Fruit fly (Drosophila melanogaster) whole organism, embryonic: Measurements from ENCODE around the gene Prosalpha6.

Experiments
- Ada2b ChIP-seq: fragments of 200-800 bp; sonication (Bioruptor generic); IDR thresholded peaks from 2 replicates; pipeline ENCODE4 v1.3.6; 2022; ENCODE audit warnings: missing biosample characterization, missing genetic modification characterization
- Atf-2 ChIP-seq: fragments of 200-800 bp; sonication (Bioruptor generic); optimal IDR thresholded peaks from 2 replicates; lab custom pipeline; 2016; ENCODE audit warnings: missing biosample characterization, missing genetic modification characterization
- Awh ChIP-seq: fragments of 200-800 bp; sonication (Bioruptor generic); IDR thresholded peaks from 2 replicates; pipeline ENCODE4, ENCODE4 v1.3.6; 2022; ENCODE audit warnings: missing biosample characterization, missing genetic modification characterization
- CG10209 ChIP-seq: fragments of 200-800 bp; sonication (Bioruptor generic); optimal IDR thresholded peaks from 3 replicates; lab custom pipeline; 2017; ENCODE audit warnings: missing biosample characterization, mild to moderate bottlenecking, missing genetic modification characterization, missing genetic modification reagents
- CG10267 ChIP-seq: fragments of 200-800 bp; sonication (Bioruptor generic); optimal IDR thresholded peaks from 2 replicates; lab custom pipeline; 2018; ENCODE audit warnings: missing biosample characterization, mild to moderate bottlenecking, missing genetic modification characterization, moderate library complexity
- CG11093 ChIP-seq: fragments of 200-800 bp; sonication (Bioruptor generic); IDR thresholded peaks from 3 replicates; pipeline ENCODE4 v1.3.6; 2022; ENCODE audit warnings: missing biosample characterization, missing genetic modification characterization
- CG11398 ChIP-seq: fragments of 200-800 bp; sonication (Bioruptor generic); optimal IDR thresholded peaks from 2 replicates; lab custom pipeline; 2016; ENCODE audit warnings: missing biosample characterization, missing genetic modification characterization
- CG11560 ChIP-seq: fragments of 200-800 bp; sonication (Bioruptor generic); IDR thresholded peaks from 3 replicates; pipeline ENCODE4 v1.3.6; 2022; ENCODE audit warnings: missing biosample characterization, missing genetic modification characterization
- CG12942 ChIP-seq: fragments of 200-800 bp; sonication (Bioruptor generic); optimal IDR thresholded peaks from 3 replicates; lab custom pipeline; 2016; ENCODE audit warnings: missing biosample characterization, missing genetic modification characterization
- CG13296 ChIP-seq: fragments of 200-800 bp; sonication (Bioruptor generic); optimal IDR thresholded peaks from 3 replicates; lab custom pipeline; 2018; ENCODE audit warnings: missing biosample characterization, mild to moderate bottlenecking, missing genetic modification characterization
- CG14441 ChIP-seq: fragments of 200-800 bp; sonication (Bioruptor generic); IDR thresholded peaks from 2 replicates; pipeline ENCODE4 v1.3.6; 2022; ENCODE audit warnings: missing biosample characterization, missing genetic modification characterization
- CG18262 ChIP-seq: fragments of 200-800 bp; optimal IDR thresholded peaks from 3 replicates; lab custom pipeline; 2019; ENCODE audit warnings: missing biosample characterization, mild to moderate bottlenecking, missing genetic modification characterization, moderate library complexity
- CG34422 ChIP-seq: fragments of 200-800 bp; sonication (Bioruptor generic); IDR thresholded peaks from 3 replicates; pipeline ENCODE4 v1.3.6; 2022; ENCODE audit warnings: missing biosample characterization, missing genetic modification characterization
- CG6272 ChIP-seq: fragments of 200-800 bp; sonication (Bioruptor generic); IDR thresholded peaks from 2 replicates; pipeline ENCODE4 v1.3.6; 2022; ENCODE audit warnings: missing biosample characterization, missing genetic modification characterization
- CG6791 ChIP-seq: fragments of 200-800 bp; sonication (Bioruptor generic); IDR thresholded peaks from 3 replicates; pipeline ENCODE4 v1.3.6; 2022; ENCODE audit warnings: missing biosample characterization, missing genetic modification characterization; ENCODE audit not compliant: partially characterized antibody
- CG6813 ChIP-seq: fragments of 200-800 bp; sonication (Bioruptor generic); optimal IDR thresholded peaks from 2 replicates; lab custom pipeline; 2017; ENCODE audit warnings: missing biosample characterization, missing genetic modification characterization, mild to moderate bottlenecking, moderate library complexity, missing genetic modification reagents
- CG7556 ChIP-seq: fragments of 200-800 bp; sonication (Bioruptor generic); optimal IDR thresholded peaks from 2 replicates; lab custom pipeline; 2017; ENCODE audit warnings: missing biosample characterization, mild to moderate bottlenecking, missing genetic modification characterization
- Deaf1 ChIP-seq: fragments of 200-800 bp; optimal IDR thresholded peaks from 3 replicates; lab custom pipeline; 2019; ENCODE audit warnings: missing biosample characterization, mild to moderate bottlenecking, missing genetic modification characterization, moderate library complexity
- Dip3 ChIP-seq: fragments of 200-800 bp; sonication (Bioruptor generic); optimal IDR thresholded peaks from 3 replicates; lab custom pipeline; 2016; ENCODE audit warnings: missing biosample characterization, missing genetic modification characterization
- Drgx ChIP-seq: fragments of 200-800 bp; sonication (Bioruptor generic); IDR thresholded peaks from 2 replicates; pipeline ENCODE4 v1.3.6; 2022; ENCODE audit warnings: missing biosample characterization, missing genetic modification characterization
- Ets65A ChIP-seq: fragments of 200-800 bp; sonication (Bioruptor generic); peaks from one replicate; lab custom pipeline; 2016; ENCODE audit warnings: missing biosample characterization, missing genetic modification characterization
- HLH3B ChIP-seq: fragments of 200-800 bp; sonication (Bioruptor generic); IDR thresholded peaks from 2 replicates; pipeline ENCODE4 v1.3.6; 2022; ENCODE audit warnings: missing biosample characterization, missing genetic modification characterization
- Hmx ChIP-seq: fragments of 200-800 bp; sonication (Bioruptor generic); optimal IDR thresholded peaks from 2 replicates; lab custom pipeline; 2016; ENCODE audit warnings: missing biosample characterization, missing genetic modification characterization
- Jarid2 ChIP-seq: fragments of 200-800 bp; sonication (Bioruptor generic); optimal IDR thresholded peaks from 3 replicates; lab custom pipeline; 2017; ENCODE audit warnings: mild to moderate bottlenecking, missing biosample characterization, missing genetic modification reagents, missing genetic modification characterization
- Med ChIP-seq: fragments of 200-800 bp; sonication (Bioruptor generic); peaks from one replicate; lab custom pipeline; 2016; ENCODE audit warnings: missing biosample characterization, missing genetic modification characterization, mild to moderate bottlenecking, inconsistent platforms, moderate library complexity
- NK7.1 ChIP-seq: fragments of 200-800 bp; sonication (Bioruptor generic); optimal IDR thresholded peaks from 3 replicates; lab custom pipeline; 2016; ENCODE audit warnings: missing biosample characterization, missing genetic modification characterization
- Nf-YC ChIP-seq: fragments of 200-800 bp; optimal IDR thresholded peaks from 3 replicates; lab custom pipeline; 2019; ENCODE audit warnings: missing biosample characterization, mild to moderate bottlenecking, missing genetic modification characterization, moderate library complexity
- cato ChIP-seq: fragments of 200-800 bp; sonication (Bioruptor generic); optimal IDR thresholded peaks from 2 replicates; lab custom pipeline; 2016; ENCODE audit warnings: missing biosample characterization, missing genetic modification characterization, borderline replicate concordance
- chn ChIP-seq: fragments of 200-800 bp; sonication (Bioruptor generic); optimal IDR thresholded peaks from 2 replicates; lab custom pipeline; 2016; ENCODE audit warnings: missing biosample characterization, missing genetic modification characterization
- kay ChIP-seq: fragments of 200-800 bp; sonication (Bioruptor generic); optimal IDR thresholded peaks from 2 replicates; lab custom pipeline; 2016; ENCODE audit warnings: missing biosample characterization, missing genetic modification characterization
- klu ChIP-seq: fragments of 200-800 bp; sonication (Bioruptor generic); IDR thresholded peaks from 2 replicates; pipeline ENCODE4 v1.3.6; 2022; ENCODE audit warnings: missing biosample characterization, missing genetic modification characterization
- row ChIP-seq: fragments of 200-800 bp; sonication (Bioruptor generic); IDR thresholded peaks from 3 replicates; pipeline ENCODE4 v1.3.6; 2022; ENCODE audit warnings: missing biosample characterization, missing genetic modification characterization
- salm ChIP-seq: fragments of 200-800 bp; sonication (Bioruptor generic); optimal IDR thresholded peaks from 2 replicates; lab custom pipeline; 2018; ENCODE audit warnings: missing biosample characterization, mild to moderate bottlenecking, missing genetic modification characterization
- scrt ChIP-seq: fragments of 200-800 bp; sonication (Bioruptor generic); optimal IDR thresholded peaks from 2 replicates; lab custom pipeline; 2018; ENCODE audit warnings: missing biosample characterization, mild to moderate bottlenecking, missing genetic modification characterization, moderate library complexity
- so ChIP-seq: fragments of 200-800 bp; sonication (Bioruptor generic); IDR thresholded peaks from 3 replicates; pipeline ENCODE4 v1.3.6; 2022; ENCODE audit warnings: missing biosample characterization, missing genetic modification characterization
- ssp ChIP-seq: fragments of 200-800 bp; sonication (Bioruptor generic); IDR thresholded peaks from 2 replicates; pipeline ENCODE4 v1.3.6; 2022; ENCODE audit warnings: missing biosample characterization, missing genetic modification characterization
- stc ChIP-seq: fragments of 200-800 bp; sonication (Bioruptor generic); IDR thresholded peaks from 2 replicates; pipeline ENCODE4 v1.3.6; 2022; ENCODE audit warnings: missing biosample characterization, missing genetic modification characterization
- sug ChIP-seq: fragments of 200-800 bp; optimal IDR thresholded peaks from 2 replicates; lab custom pipeline; 2019; ENCODE audit warnings: missing biosample characterization, mild to moderate bottlenecking, missing genetic modification characterization, moderate library complexity
- tna ChIP-seq: fragments of 200-800 bp; sonication (Bioruptor generic); IDR thresholded peaks from 2 replicates; pipeline ENCODE4 v1.3.6; 2022; ENCODE audit warnings: missing biosample characterization, missing genetic modification characterization; ENCODE audit not compliant: partially characterized antibody
- vnd ChIP-seq: fragments of 200-800 bp; sonication (Bioruptor generic); IDR thresholded peaks from 3 replicates; pipeline ENCODE4 v1.3.6; 2022; ENCODE audit warnings: missing biosample characterization, missing genetic modification characterization; ENCODE audit not compliant: partially characterized antibody
- vvl ChIP-seq: fragments of 200-800 bp; sonication (Bioruptor generic); IDR thresholded peaks from 2 replicates; pipeline ENCODE4 v1.3.6; 2022; ENCODE audit warnings: missing biosample characterization, missing genetic modification characterization

The Prosalpha6 gene

DNA sequence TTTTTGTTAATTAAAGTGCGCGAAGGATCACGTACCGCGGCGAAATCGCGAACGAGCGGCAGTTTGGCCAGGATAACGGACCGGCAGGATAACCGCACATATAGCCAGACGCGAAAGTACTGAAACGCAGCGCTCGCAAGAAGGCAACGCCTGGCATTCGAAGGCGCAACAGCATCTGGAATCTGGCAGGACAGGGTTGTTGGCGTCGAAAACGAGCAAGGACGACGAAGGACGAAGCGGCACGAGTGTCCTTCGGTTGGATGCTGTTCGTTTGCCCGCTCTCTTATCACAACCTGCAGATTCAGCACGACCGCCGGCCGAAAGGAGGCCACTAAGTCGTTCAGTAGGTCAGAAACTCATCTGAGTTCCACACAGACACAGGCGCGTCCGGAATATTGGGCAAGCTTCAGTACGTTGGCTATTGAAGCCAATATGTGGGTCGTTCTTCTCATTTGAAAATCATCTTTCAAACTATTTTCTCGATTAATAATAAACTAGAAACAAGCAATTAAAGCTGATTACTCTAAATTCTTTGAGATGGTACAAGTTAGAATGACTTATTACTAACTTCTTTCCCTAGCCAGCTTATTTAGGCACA, 40.9 kb upstream of the Prosalpha6 start, which contains the start of gene CG44153 (continued):
- TF ChIP-seq CG11398 (GFP tag; lab: Kevin White, UChicago) (no peak), CG12942 (GFP tag; lab: Kevin White, UChicago) (no peak), stc (GFP tag; lab: Robert Waterston, UW) (no peak), scrt (GFP tag; lab: Kevin White, UChicago) (peak; percentile 80), CG6813 (GFP tag; lab: Kevin White, UChicago) (no peak), Awh (GFP tag; lab: Robert Waterston, UW) (no peak), CG6272 (GFP tag; lab: Robert Waterston, UW) (no peak), vnd (GFP tag; lab: Robert Waterston, UW) (no peak), cato (GFP tag; lab: Kevin White, UChicago) (no peak), Ets65A (GFP tag; lab: Kevin White, UChicago) (peak; percentile 40), CG7556 (GFP tag; lab: Kevin White, UChicago) (no peak), Ada2b (GFP tag; lab: Robert Waterston, UW) (no peak), sug (tag; lab: Kevin White, UChicago) (no peak), HLH3B (GFP tag; lab: Robert Waterston, UW) (no peak), CG34422 (GFP tag; lab: Robert Waterston, UW) (0 out of 3 replicates have a peak, but pooled peaks have one; percentile 31), Atf-2 (GFP tag; lab: Kevin White, UChicago) (no peak), tna (GFP tag; lab: Robert Waterston, UW) (no peak), Drgx (GFP tag; lab: Robert Waterston, UW) (no peak), CG6791 (GFP tag; lab: Robert Waterston, UW) (0 out of 3 replicates have a peak, but pooled peaks have one; percentile 20), vvl (GFP tag; lab: Robert Waterston, UW) (no peak), CG10267 (tag; lab: Kevin White, UChicago) (no peak), chn (GFP tag; lab: Kevin White, UChicago) (no peak), CG13296 (GFP tag; lab: Kevin White, UChicago) (no peak), ssp (GFP tag; lab: Robert Waterston, UW) (no peak), so (GFP tag; lab: Robert Waterston, UW) (no peak), Jarid2 (GFP tag; lab: Kevin White, UChicago) (peak; percentile 58), row (GFP tag; lab: Robert Waterston, UW) (no peak), CG11560 (tag; lab: Robert Waterston, UW) (no peak), Deaf1 (tag; lab: Kevin White, UChicago) (peak; percentile 98), klu (GFP tag; lab: Robert Waterston, UW) (no peak)

DNA sequence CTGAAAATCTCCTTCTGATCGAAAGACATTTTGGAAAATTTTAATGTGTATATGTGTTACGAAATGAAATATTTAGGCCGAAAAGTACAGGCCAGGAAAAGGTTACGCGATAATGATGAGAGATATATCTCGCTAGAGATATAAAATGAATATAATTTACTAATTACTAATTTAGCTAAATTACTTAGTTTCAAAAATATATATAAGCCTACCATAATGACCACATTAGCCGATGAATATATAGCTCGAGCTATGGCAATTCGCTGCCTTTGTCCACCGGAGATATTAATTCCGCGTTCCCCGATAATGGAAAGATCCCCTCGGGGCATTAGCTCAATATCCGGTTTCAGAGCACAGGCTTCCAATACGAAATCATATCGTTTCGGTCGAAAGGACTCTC, 29.8 kb upstream of the Prosalpha6 start, which contains the start of gene Fum4:
Gene Fum4 (minus strand): TSS at position 101 of the 400 bp plus-strand sequence.
- TF ChIP-seq Med = no peak
- no peak for TF ChIP-seq salm (tag; lab: Kevin White, UChicago)
- no peak for TF ChIP-seq CG18262 (tag; lab: Kevin White, UChicago)
- TF ChIP-seq Hmx (GFP tag; lab: Kevin White, UChicago) = no peak
- no peak for TF ChIP-seq CG11093 (GFP tag; lab: Robert Waterston, UW)
- TF ChIP-seq kay (GFP tag; lab: Kevin White, UChicago) = no peak
- TF ChIP-seq NK7.1 (GFP tag; lab: Kevin White, UChicago) = no peak
- TF ChIP-seq CG14441 (GFP tag; lab: Robert Waterston, UW) = no peak
- TF ChIP-seq Nf-YC = no peak
- TF ChIP-seq CG10209 (GFP tag; lab: Kevin White, UChicago) = no peak
- TF ChIP-seq Dip3 (GFP tag; lab: Kevin White, UChicago) = no peak
- TF ChIP-seq scrt (GFP tag; lab: Kevin White, UChicago) = no peak
